Worm (Caenorhabditis elegans) whole organism, L1 larva: ENCODE results near the gene C10E2.2.
A peak's percentile ranks its signal among the peaks of the same experiment; 100 is the strongest.

Source experiments
- hlh-4 ChIP-seq: sonication (generic microtip); optimal IDR thresholded peaks from 2 replicates; lab custom pipeline; 2016; ENCODE audit warnings: mild to moderate bottlenecking, missing genetic modification characterization, missing compliant biosample characterization
- mdl-1 ChIP-seq, 2 experiments: fragments of 150-350 bp; optimal IDR thresholded peaks; 2 replicates each; lab custom pipeline; 2014 to 2017; ENCODE audit warnings: missing biosample characterization in 2 of 2, missing genetic modification characterization in 2 of 2, inconsistent platforms in 1 of 2
- nhr-11 ChIP-seq: fragments of 150-350 bp; optimal IDR thresholded peaks from 2 replicates; lab custom pipeline; 2014; ENCODE audit warnings: missing biosample characterization, missing genetic modification characterization
- nhr-237 ChIP-seq: fragments of 150-350 bp; optimal IDR thresholded peaks from 2 replicates; lab custom pipeline; 2014; ENCODE audit warnings: missing biosample characterization, missing genetic modification characterization
- nhr-77 ChIP-seq: fragments of 150-350 bp; optimal IDR thresholded peaks from 2 replicates; lab custom pipeline; 2014; ENCODE audit warnings: missing biosample characterization, missing genetic modification characterization
- ztf-11 ChIP-seq, 2 experiments: sonication (generic microtip); optimal IDR thresholded peaks; 2 replicates each; lab custom pipeline; 2016 to 2017; ENCODE audit warnings: missing genetic modification characterization in 2 of 2, missing biosample characterization in 1 of 2, missing compliant biosample characterization in 1 of 2

DNA sequence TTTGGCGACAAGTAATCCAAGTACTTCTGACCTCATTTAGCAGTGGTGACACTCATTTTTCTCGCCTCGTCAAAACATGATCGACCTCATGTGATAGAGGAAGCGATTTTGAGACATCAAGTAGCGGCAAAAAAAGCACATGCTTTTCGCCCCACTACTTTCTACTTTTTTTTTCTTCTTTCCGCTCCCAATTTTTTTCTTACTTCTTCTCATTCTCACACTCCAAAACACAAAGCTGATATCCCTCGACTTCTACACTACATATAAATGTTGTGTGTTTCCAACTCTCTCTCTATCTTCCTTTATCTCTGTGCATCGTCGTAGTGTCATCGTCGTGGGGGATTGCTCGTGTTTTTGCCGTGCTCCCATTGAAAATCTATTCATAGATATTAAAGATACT is 12.8 kb upstream of the C10E2.2 start:
- no peak for TF ChIP-seq nhr-77
- TF ChIP-seq nhr-11 = peak; percentile 49
- no peak for TF ChIP-seq hlh-4 (tag; lab: Kevin White, UChicago)
- no peak for TF ChIP-seq ztf-11 (tag; optimal IDR thresholded peaks at IDR 0.05; lab: Kevin White, UChicago)
- TF ChIP-seq mdl-1 (tag; optimal IDR thresholded peaks at IDR 0.05; lab: Kevin White, UChicago) = peak in 1 of 2 experiments; percentile 34
- no peak for TF ChIP-seq nhr-237 (tag; lab: Kevin White, UChicago)
